Worm (Caenorhabditis elegans) whole organism, mixed stage, embryonic: Measurements from ENCODE around the gene rga-3.

ENCODE experiments used
- M03D4.4 ChIP-seq: sonication (generic microtip); optimal IDR thresholded peaks from 2 replicates; lab custom pipeline; 2017; ENCODE audit warnings: mild to moderate bottlenecking, missing genetic modification characterization, missing compliant biosample characterization
- blmp-1 ChIP-seq: fragments of 150-350 bp; optimal IDR thresholded peaks from 2 replicates; lab custom pipeline; 2014; ENCODE audit warnings: missing biosample characterization, missing genetic modification characterization
- ceh-43 ChIP-seq: fragments of 200-800 bp; sonication (Bioruptor generic); optimal IDR thresholded peaks from 2 replicates; lab custom pipeline; 2018; ENCODE audit warnings: mild to moderate bottlenecking, missing genetic modification characterization, moderate library complexity, missing compliant biosample characterization
- cnd-1 ChIP-seq: fragments of 200-800 bp; sonication (Bioruptor generic); optimal IDR thresholded peaks from 2 replicates; lab custom pipeline; 2018; ENCODE audit warnings: mild to moderate bottlenecking, missing genetic modification characterization, missing compliant biosample characterization
- drap-1 ChIP-seq: fragments of 200-800 bp; sonication (Bioruptor generic); optimal IDR thresholded peaks from 3 replicates; lab custom pipeline; 2018; ENCODE audit warnings: mild to moderate bottlenecking, missing genetic modification characterization, missing compliant biosample characterization
- elt-1 ChIP-seq: sonication (generic microtip); optimal IDR thresholded peaks from 2 replicates; lab custom pipeline; 2017; ENCODE audit warnings: missing genetic modification characterization, mild to moderate bottlenecking, missing compliant biosample characterization, antibody characterized with exemption, moderate library complexity, borderline replicate concordance; ENCODE audit not compliant: insufficient read depth
- elt-3 ChIP-seq: fragments of 150-350 bp; optimal IDR thresholded peaks from 2 replicates; lab custom pipeline; 2014; ENCODE audit warnings: missing biosample characterization, missing genetic modification characterization
- flh-1 ChIP-seq: fragments of 200-800 bp; sonication (Bioruptor generic); optimal IDR thresholded peaks from 2 replicates; lab custom pipeline; 2018; ENCODE audit warnings: mild to moderate bottlenecking, missing genetic modification characterization, moderate library complexity, missing compliant biosample characterization
- ham-2 ChIP-seq: fragments of 200-800 bp; sonication (Bioruptor generic); optimal IDR thresholded peaks from 2 replicates; lab custom pipeline; 2018; ENCODE audit warnings: mild to moderate bottlenecking, missing genetic modification characterization, missing compliant biosample characterization
- lin-13 ChIP-seq: fragments of 150-350 bp; optimal IDR thresholded peaks from 2 replicates; lab custom pipeline; 2014; ENCODE audit warnings: missing biosample characterization, missing genetic modification characterization
- lin-32 ChIP-seq: fragments of 200-800 bp; sonication (Bioruptor generic); optimal IDR thresholded peaks from 2 replicates; lab custom pipeline; 2018; ENCODE audit warnings: mild to moderate bottlenecking, missing genetic modification characterization, missing compliant biosample characterization
- lsy-2 ChIP-seq: fragments of 150-350 bp; optimal IDR thresholded peaks from 2 replicates; lab custom pipeline; 2014; ENCODE audit warnings: missing biosample characterization, missing genetic modification characterization
- mep-1 ChIP-seq: fragments of 150-350 bp; optimal IDR thresholded peaks from 2 replicates; lab custom pipeline; 2017; ENCODE audit warnings: missing biosample characterization, missing genetic modification reagents, missing genetic modification characterization, inconsistent platforms
- mls-2 ChIP-seq: sonication (generic microtip); optimal IDR thresholded peaks from 2 replicates; lab custom pipeline; 2016; ENCODE audit warnings: mild to moderate bottlenecking, missing genetic modification characterization, moderate library complexity, missing compliant biosample characterization
- nhr-12 ChIP-seq: fragments of 150-350 bp; optimal IDR thresholded peaks from 2 replicates; lab custom pipeline; 2014; ENCODE audit warnings: missing biosample characterization, missing genetic modification characterization
- nhr-237 ChIP-seq: fragments of 150-350 bp; optimal IDR thresholded peaks from 2 replicates; lab custom pipeline; 2014; ENCODE audit warnings: missing biosample characterization, missing genetic modification characterization
- nhr-28 ChIP-seq: fragments of 150-350 bp; optimal IDR thresholded peaks from 2 replicates; lab custom pipeline; 2014; ENCODE audit warnings: missing biosample characterization, missing genetic modification characterization
- sem-2 ChIP-seq: fragments of 200-800 bp; sonication (Bioruptor generic); optimal IDR thresholded peaks from 2 replicates; lab custom pipeline; 2018; ENCODE audit warnings: mild to moderate bottlenecking, missing genetic modification characterization, missing compliant biosample characterization
- tbx-8 ChIP-seq: fragments of 200-800 bp; sonication (Bioruptor generic); optimal IDR thresholded peaks from 2 replicates; lab custom pipeline; 2018; ENCODE audit warnings: mild to moderate bottlenecking, missing genetic modification characterization, moderate library complexity, missing compliant biosample characterization
- unc-120 ChIP-seq: sonication (generic microtip); optimal IDR thresholded peaks from 2 replicates; lab custom pipeline; 2017; ENCODE audit warnings: missing genetic modification characterization, missing compliant biosample characterization; ENCODE audit not compliant: poor library complexity, severe bottlenecking
- unc-39 ChIP-seq: fragments of 150-350 bp; optimal IDR thresholded peaks from 2 replicates; lab custom pipeline; 2014; ENCODE audit warnings: missing biosample characterization, missing genetic modification characterization
- unc-62 ChIP-seq: fragments of 150-350 bp; optimal IDR thresholded peaks from 2 replicates; lab custom pipeline; 2014; ENCODE audit warnings: missing biosample characterization, missing genetic modification reagents, missing genetic modification characterization
- ztf-11 ChIP-seq: fragments of 150-350 bp; optimal IDR thresholded peaks from 2 replicates; lab custom pipeline; 2014; ENCODE audit warnings: missing biosample characterization, missing genetic modification characterization

rga-3 gene

ce11 chrV:5763787-5764186 is 46.1 kb downstream of the rga-3 start, which contains the start of gene pgph-3:
Gene pgph-3, minus strand, starts transcription at chrV:5763846.
- TF ChIP-seq M03D4.4 (tag; lab: Kevin White, UChicago) = no peak
- TF ChIP-seq blmp-1 = peak; percentile 46
- no peak for TF ChIP-seq sem-2
- TF ChIP-seq drap-1 (GFP tag; lab: Kevin White, UChicago) = no peak
- TF ChIP-seq unc-120 (tag; lab: Kevin White, UChicago) = peak; percentile 40
- no peak for TF ChIP-seq nhr-28 (tag; lab: Kevin White, UChicago)
- no peak for TF ChIP-seq nhr-12 (tag; lab: Kevin White, UChicago)
- no peak for TF ChIP-seq mls-2
- no peak for TF ChIP-seq tbx-8

ce11 chrV:5765081-5765480 is 47.4 kb downstream of the rga-3 start, which contains the start of gene pgph-2:
Gene pgph-2, plus strand, starts transcription at chrV:5765127.
- TF ChIP-seq cnd-1 (no peak), lin-13 (tag; lab: Kevin White, UChicago) (no peak), nhr-28 (tag; lab: Kevin White, UChicago) (no peak), unc-39 (no peak), ham-2 (GFP tag; lab: Kevin White, UChicago) (no peak), blmp-1 (no peak), elt-3 (tag; lab: Kevin White, UChicago) (no peak), flh-1 (GFP tag; lab: Kevin White, UChicago) (no peak), ceh-43 (GFP tag; lab: Kevin White, UChicago) (no peak)

- TF ChIP-seq elt-1 (tag; lab: Kevin White, UChicago) (no peak), sem-2 (no peak), lsy-2 (no peak), ham-2 (GFP tag; lab: Kevin White, UChicago) (no peak), unc-62 (GFP tag; lab: Kevin White, UChicago) (no peak), flh-1 (GFP tag; lab: Kevin White, UChicago) (no peak)
Observed at ce11 chrV:5768292-5768695, 50.6 kb downstream of the rga-3 start.

- TF ChIP-seq unc-120 (tag; lab: Kevin White, UChicago) (no peak), ztf-11 (tag; lab: Kevin White, UChicago) (no peak), lin-32 (GFP tag; lab: Kevin White, UChicago) (no peak)
Observed at ce11 chrV:5769500-5769899, 51.8 kb downstream of the rga-3 start.

ce11 chrV:5769999-5770398 is 52.3 kb downstream of the rga-3 start:
- TF ChIP-seq ztf-11 (tag; lab: Kevin White, UChicago) (no peak), ceh-43 (GFP tag; lab: Kevin White, UChicago) (no peak)

- TF ChIP-seq mep-1 (tag; lab: Kevin White, UChicago) (no peak), lsy-2 (no peak), drap-1 (GFP tag; lab: Kevin White, UChicago) (no peak), ham-2 (GFP tag; lab: Kevin White, UChicago) (no peak), nhr-237 (tag; lab: Kevin White, UChicago) (no peak)
Observed at ce11 chrV:5771627-5772026, 53.9 kb downstream of the rga-3 start, which contains the start of gene F44E7.3. Gene F44E7.3, plus strand, starts transcription at chrV:5771945.
